Worm (Caenorhabditis elegans): Measurements from ENCODE around the gene C06H5.8.
"Not testable (repeated sequence)": the region's sequence is repeated elsewhere in the genome, so short reads cannot be mapped to it uniquely, and the experiment has no call there.

- TF ChIP-seq him-1, W03F9.2, dao-5 (tag; optimal IDR thresholded peaks at IDR 0.05): not testable (repeated sequence)
Observed at ce11 chrV:17894485-17894884, 24.3 kb upstream of the C06H5.8 start, which contains the start of gene C06H5.12.
